Fruit fly (Drosophila melanogaster): Measurements from ENCODE around the gene Gasp.

dm6 chr3R:6102318-6102717 lies 1.6 kb upstream of the Gasp start:
- TF ChIP-seq CG13296 (GFP tag; optimal IDR thresholded peaks at IDR 0.05) (no peak), Xrp1 (GFP tag; IDR thresholded peaks at IDR 0.05) (no peak), Bgb (GFP tag; IDR thresholded peaks at IDR 0.05; ENCODE audit: partially characterized antibody) (no peak), nerfin-1 (tag; optimal IDR thresholded peaks at IDR 0.05) (no peak), pnt (GFP tag; optimal IDR thresholded peaks at IDR 0.05) (no peak), hth (optimal IDR thresholded peaks at IDR 0.05) (no peak)
